Worm (Caenorhabditis elegans) whole organism, L3 larva: Measurements from ENCODE around the gene fpn-1.2.

Source experiments
- ZK546.5 ChIP-seq: sonication (generic microtip); optimal IDR thresholded peaks from 2 replicates; lab custom pipeline; 2017; ENCODE audit warnings: missing biosample characterization, missing genetic modification characterization
- aly-2 ChIP-seq: fragments of 150-350 bp; optimal IDR thresholded peaks from 2 replicates; lab custom pipeline; 2014; ENCODE audit warnings: missing biosample characterization, missing genetic modification characterization
- hmg-11 ChIP-seq: sonication (generic microtip); optimal IDR thresholded peaks from 2 replicates; lab custom pipeline; 2016; ENCODE audit warnings: missing genetic modification characterization, missing compliant biosample characterization
- jun-1 ChIP-seq: fragments of 150-350 bp; optimal IDR thresholded peaks from 2 replicates; lab custom pipeline; 2014; ENCODE audit warnings: missing biosample characterization, missing genetic modification reagents, missing genetic modification characterization
- nfya-1 ChIP-seq: sonication (generic microtip); optimal IDR thresholded peaks from 2 replicates; lab custom pipeline; 2017; ENCODE audit warnings: missing genetic modification characterization, mild to moderate bottlenecking, missing compliant biosample characterization, antibody characterized with exemption, moderate library complexity; ENCODE audit not compliant: insufficient read depth
- nhr-237 ChIP-seq: fragments of 150-350 bp; optimal IDR thresholded peaks from 2 replicates; lab custom pipeline; 2014; ENCODE audit warnings: missing biosample characterization, missing genetic modification characterization
- pha-4 ChIP-seq: fragments of 150-350 bp; optimal IDR thresholded peaks from 2 replicates; lab custom pipeline; 2014; ENCODE audit warnings: missing biosample characterization, missing genetic modification reagents, missing genetic modification characterization
- pqm-1 ChIP-seq: fragments of 150-350 bp; optimal IDR thresholded peaks from 2 replicates; lab custom pipeline; 2017; ENCODE audit warnings: missing biosample characterization, missing genetic modification characterization, inconsistent platforms
- skn-1 ChIP-seq: fragments of 150-350 bp; optimal IDR thresholded peaks from 2 replicates; lab custom pipeline; 2014; ENCODE audit warnings: missing biosample characterization, missing genetic modification characterization
- tbx-2 ChIP-seq: sonication (generic microtip); optimal IDR thresholded peaks from 2 replicates; lab custom pipeline; 2016; ENCODE audit warnings: mild to moderate bottlenecking, missing genetic modification characterization, missing compliant biosample characterization
- ztf-11 ChIP-seq: fragments of 150-350 bp; optimal IDR thresholded peaks from 2 replicates; lab custom pipeline; 2014; ENCODE audit warnings: missing biosample characterization, missing genetic modification characterization

DNA sequence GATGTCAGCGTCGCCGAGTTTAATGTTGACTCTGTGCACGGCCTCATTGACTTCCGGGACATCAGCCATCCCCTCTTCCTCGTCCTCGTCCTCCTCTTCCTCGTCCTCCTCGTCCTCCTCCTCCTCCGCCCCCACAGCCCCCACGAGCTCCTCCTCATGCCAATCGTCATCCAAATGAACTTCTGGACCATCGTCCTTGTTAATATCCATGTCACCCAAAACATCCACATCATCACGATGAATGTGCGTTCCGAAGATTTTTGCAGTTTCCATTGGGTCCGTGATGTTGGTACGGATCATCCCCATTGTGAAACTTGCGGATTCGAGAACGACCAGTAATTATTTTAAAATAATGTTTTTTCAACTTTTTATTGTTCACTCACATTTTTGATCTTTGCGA lies 30.1 kb downstream of the fpn-1.2 start:
- no peak for TF ChIP-seq ztf-11 (tag; lab: Kevin White, UChicago)
- no peak for TF ChIP-seq jun-1 (tag; lab: Kevin White, UChicago)
- TF ChIP-seq skn-1 (tag; lab: Kevin White, UChicago): no peak
- TF ChIP-seq pqm-1 (tag; lab: Kevin White, UChicago): no peak
- no peak for TF ChIP-seq pha-4 (tag; lab: Kevin White, UChicago)
- TF ChIP-seq aly-2: no peak
- TF ChIP-seq tbx-2 (tag; lab: Kevin White, UChicago): no peak
- no peak for TF ChIP-seq ZK546.5 (tag; lab: Kevin White, UChicago)
- no peak for TF ChIP-seq nhr-237
- TF ChIP-seq hmg-11 (tag; lab: Kevin White, UChicago): no peak
- no peak for TF ChIP-seq nfya-1 (tag; lab: Kevin White, UChicago)
